Fruit fly (Drosophila melanogaster): ENCODE results near the gene Ddr.
A peak's percentile ranks its signal among the peaks of the same experiment; 100 is the strongest.

DNA sequence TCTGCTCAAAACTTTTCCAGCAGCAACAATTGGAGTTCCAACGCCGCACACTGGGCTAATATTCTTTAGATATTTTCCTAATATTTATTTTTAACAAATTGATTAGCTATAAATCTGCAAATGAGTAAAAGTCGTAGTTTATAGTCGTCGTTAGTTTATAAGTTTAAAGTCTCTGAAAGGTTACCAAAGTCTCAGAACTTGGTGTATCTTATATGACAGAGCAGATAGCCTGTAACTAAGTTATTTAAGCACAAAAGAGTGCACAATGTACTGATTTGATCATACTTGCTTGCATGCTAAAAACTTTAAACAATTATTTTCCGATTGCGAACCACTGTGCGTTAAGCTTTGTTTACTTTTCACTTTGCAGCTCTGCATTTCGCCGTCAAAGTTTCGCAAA is 23.9 kb downstream of the Ddr start:
- peak; percentile 61 for TF ChIP-seq CG8119 (GFP tag; IDR thresholded peaks at IDR 0.05)
- TF ChIP-seq OdsH (GFP tag; optimal IDR thresholded peaks at IDR 0.05), result peak; percentile 46
- TF ChIP-seq Eip78C (GFP tag), result peak; percentile 83
- peak; percentile 31 for TF ChIP-seq Eip75B (GFP tag; optimal IDR thresholded peaks at IDR 0.05)
- no peak for TF ChIP-seq CG6163 (GFP tag; IDR thresholded peaks at IDR 0.05)
- TF ChIP-seq CG7368 (GFP tag; optimal IDR thresholded peaks at IDR 0.05), result no peak

All from whole organism, prepupa.